Fruit fly (Drosophila melanogaster) whole organism, embryonic: Measurements from ENCODE around the gene Ythdf.

Experiments
- Antp ChIP-seq: fragments of 200-800 bp; sonication (Bioruptor generic); optimal IDR thresholded peaks from 3 replicates; lab custom pipeline; 2016; ENCODE audit warnings: missing biosample characterization, missing genetic modification characterization
- Awh ChIP-seq: fragments of 200-800 bp; sonication (Bioruptor generic); IDR thresholded peaks from 2 replicates; pipeline ENCODE4, ENCODE4 v1.3.6; 2022; ENCODE audit warnings: missing biosample characterization, missing genetic modification characterization
- CG10321 ChIP-seq: fragments of 200-800 bp; sonication (Bioruptor generic); IDR thresholded peaks from 2 replicates; pipeline ENCODE4 v1.3.6; 2022; ENCODE audit warnings: missing biosample characterization, missing genetic modification characterization
- CG11398 ChIP-seq: fragments of 200-800 bp; sonication (Bioruptor generic); optimal IDR thresholded peaks from 2 replicates; lab custom pipeline; 2016; ENCODE audit warnings: missing biosample characterization, missing genetic modification characterization
- CG11695 ChIP-seq: fragments of 200-800 bp; sonication (Bioruptor generic); IDR thresholded peaks from 3 replicates; pipeline ENCODE4 v1.3.6; 2022; ENCODE audit warnings: missing biosample characterization, missing genetic modification characterization
- CG12299 ChIP-seq: fragments of 200-800 bp; sonication (Bioruptor generic); optimal IDR thresholded peaks from 2 replicates; lab custom pipeline; 2018; ENCODE audit warnings: missing biosample characterization, mild to moderate bottlenecking, missing genetic modification characterization
- CG13424 ChIP-seq: fragments of 200-800 bp; sonication (Bioruptor generic); optimal IDR thresholded peaks from 2 replicates; lab custom pipeline; 2019; ENCODE audit warnings: missing biosample characterization, mild to moderate bottlenecking, missing genetic modification characterization, moderate library complexity
- CG1832 ChIP-seq: fragments of 200-800 bp; sonication (Bioruptor generic); optimal IDR thresholded peaks from 2 replicates; lab custom pipeline; 2017; ENCODE audit warnings: missing biosample characterization, mild to moderate bottlenecking, missing genetic modification characterization, inconsistent platforms
- CG18619 ChIP-seq: fragments of 200-800 bp; sonication (Bioruptor generic); optimal IDR thresholded peaks from 3 replicates; lab custom pipeline; 2017; ENCODE audit warnings: missing biosample characterization, mild to moderate bottlenecking, missing genetic modification characterization
- CG2199 ChIP-seq: fragments of 200-800 bp; sonication (Bioruptor generic); IDR thresholded peaks from 3 replicates; pipeline ENCODE4 v1.3.6; 2022; ENCODE audit warnings: missing biosample characterization, missing genetic modification characterization
- CG2678 ChIP-seq: fragments of 200-800 bp; sonication (Bioruptor generic); optimal IDR thresholded peaks from 3 replicates; lab custom pipeline; 2019; ENCODE audit warnings: missing biosample characterization, mild to moderate bottlenecking, missing genetic modification characterization, moderate library complexity
- CG31365 ChIP-seq: fragments of 200-800 bp; sonication (Bioruptor generic); optimal IDR thresholded peaks from 2 replicates; lab custom pipeline; 2018; ENCODE audit warnings: missing biosample characterization, mild to moderate bottlenecking, missing genetic modification characterization
- CG34224 ChIP-seq: fragments of 200-800 bp; sonication (Bioruptor generic); IDR thresholded peaks from 3 replicates; pipeline ENCODE4 v1.3.6; 2022; ENCODE audit warnings: missing biosample characterization, missing genetic modification characterization; ENCODE audit not compliant: partially characterized antibody
- CG6254 ChIP-seq: fragments of 200-800 bp; sonication (Bioruptor generic); optimal IDR thresholded peaks from 3 replicates; lab custom pipeline; 2017; ENCODE audit warnings: mild to moderate bottlenecking, missing biosample characterization, missing genetic modification reagents, missing genetic modification characterization
- CoRest ChIP-seq: fragments of 200-800 bp; sonication (Bioruptor generic); optimal IDR thresholded peaks from 3 replicates; lab custom pipeline; 2018; ENCODE audit warnings: missing biosample characterization, mild to moderate bottlenecking, missing genetic modification characterization, moderate library complexity
- E2f2 ChIP-seq: fragments of 200-800 bp; sonication (Bioruptor generic); IDR thresholded peaks from 2 replicates; pipeline ENCODE4 v1.3.6; 2022; ENCODE audit warnings: missing biosample characterization, missing genetic modification characterization
- HLH54F ChIP-seq: fragments of 200-800 bp; sonication (Bioruptor generic); optimal IDR thresholded peaks from 3 replicates; lab custom pipeline; 2016; ENCODE audit warnings: missing biosample characterization, missing genetic modification characterization
- Hey ChIP-seq: fragments of 200-800 bp; sonication (Bioruptor generic); optimal IDR thresholded peaks from 3 replicates; lab custom pipeline; 2018; ENCODE audit warnings: missing biosample characterization, mild to moderate bottlenecking, missing genetic modification characterization
- Jarid2 ChIP-seq: fragments of 200-800 bp; sonication (Bioruptor generic); optimal IDR thresholded peaks from 3 replicates; lab custom pipeline; 2017; ENCODE audit warnings: mild to moderate bottlenecking, missing biosample characterization, missing genetic modification reagents, missing genetic modification characterization
- Med ChIP-seq: fragments of 200-800 bp; sonication (Bioruptor generic); peaks from one replicate; lab custom pipeline; 2016; ENCODE audit warnings: missing biosample characterization, missing genetic modification characterization, mild to moderate bottlenecking, inconsistent platforms, moderate library complexity
- Nf-YA ChIP-seq: fragments of 200-800 bp; sonication (Bioruptor generic); IDR thresholded peaks from 2 replicates; pipeline ENCODE4 v1.3.6; 2022; ENCODE audit warnings: missing biosample characterization, missing genetic modification characterization
- Nf-YB ChIP-seq: fragments of 200-800 bp; sonication (Bioruptor generic); optimal IDR thresholded peaks from 3 replicates; lab custom pipeline; 2019; ENCODE audit warnings: missing biosample characterization, mild to moderate bottlenecking, missing genetic modification characterization, moderate library complexity
- Nf-YC ChIP-seq: fragments of 200-800 bp; optimal IDR thresholded peaks from 3 replicates; lab custom pipeline; 2019; ENCODE audit warnings: missing biosample characterization, mild to moderate bottlenecking, missing genetic modification characterization, moderate library complexity
- NfI ChIP-seq: fragments of 200-800 bp; sonication (Bioruptor generic); optimal IDR thresholded peaks from 3 replicates; lab custom pipeline; 2018; ENCODE audit warnings: missing biosample characterization, mild to moderate bottlenecking, missing genetic modification characterization, moderate library complexity
- Trl ChIP-seq, 3 experiments: fragments of >200 bp in 2 of 3; fragments of 200-800 bp in 1 of 3; sonication (Bioruptor generic) in 1 of 3; optimal IDR thresholded peaks; 2 replicates in 1 of 3; 3 replicates in 2 of 3; lab custom pipeline; 2016 to 2017; ENCODE audit warnings: missing biosample characterization in 1 of 3, missing genetic modification characterization in 1 of 3
- ato ChIP-seq: fragments of 200-800 bp; sonication (Bioruptor generic); IDR thresholded peaks from 2 replicates; pipeline ENCODE4 v1.3.6; 2022; ENCODE audit warnings: missing biosample characterization, missing genetic modification characterization; ENCODE audit not compliant: partially characterized antibody
- bbx ChIP-seq: fragments of 200-800 bp; sonication (Bioruptor generic); IDR thresholded peaks from 2 replicates; pipeline ENCODE4 v1.3.6; 2022; ENCODE audit warnings: missing biosample characterization, missing genetic modification characterization; ENCODE audit not compliant: partially characterized antibody
- cas ChIP-seq: fragments of 200-800 bp; sonication (Bioruptor generic); IDR thresholded peaks from 2 replicates; pipeline ENCODE4 v1.3.6; 2022; ENCODE audit warnings: missing biosample characterization, missing genetic modification characterization
- cg ChIP-seq: fragments of 200-800 bp; sonication (Bioruptor generic); optimal IDR thresholded peaks from 3 replicates; lab custom pipeline; 2019; ENCODE audit warnings: missing biosample characterization, mild to moderate bottlenecking, missing genetic modification characterization, moderate library complexity
- crol ChIP-seq: fragments of 200-800 bp; sonication (Bioruptor generic); IDR thresholded peaks from 2 replicates; pipeline ENCODE4 v1.3.6; 2022; ENCODE audit warnings: missing biosample characterization, missing genetic modification characterization
- cwo ChIP-seq: fragments of 200-800 bp; sonication (Bioruptor generic); optimal IDR thresholded peaks from 3 replicates; lab custom pipeline; 2017; ENCODE audit warnings: missing biosample characterization, missing genetic modification characterization, mild to moderate bottlenecking, moderate library complexity, missing genetic modification reagents
- ftz-f1 ChIP-seq: fragments of 200-800 bp; sonication (Bioruptor generic); optimal IDR thresholded peaks from 2 replicates; lab custom pipeline; 2016; ENCODE audit warnings: missing biosample characterization, missing genetic modification characterization
- gcm2 ChIP-seq: fragments of 200-800 bp; sonication (Bioruptor generic); optimal IDR thresholded peaks from 2 replicates; lab custom pipeline; 2016; ENCODE audit warnings: missing biosample characterization, missing genetic modification characterization
- gsb-n ChIP-seq: fragments of 200-800 bp; sonication (Bioruptor generic); optimal IDR thresholded peaks from 3 replicates; lab custom pipeline; 2018; ENCODE audit warnings: missing biosample characterization, mild to moderate bottlenecking, missing genetic modification characterization
- hb ChIP-seq: fragments of 200-800 bp; sonication (Bioruptor generic); IDR thresholded peaks from 3 replicates; pipeline ENCODE4 v1.3.6; 2022; ENCODE audit warnings: missing biosample characterization, missing genetic modification characterization; ENCODE audit not compliant: partially characterized antibody
- hkb ChIP-seq, 2 experiments: fragments of 200-800 bp in 1 of 2; fragments of >200 bp in 1 of 2; sonication (Bioruptor generic) in 1 of 2; IDR thresholded peaks in 1 of 2; optimal IDR thresholded peaks in 1 of 2; 2 replicates each; pipeline versions ENCODE4 v1.3.6 to Lab custom; 2017 to 2022; ENCODE audit warnings: missing biosample characterization in 1 of 2, missing genetic modification characterization in 1 of 2
- jing ChIP-seq: fragments of 200-800 bp; sonication (Bioruptor generic); optimal IDR thresholded peaks from 2 replicates; lab custom pipeline; 2018; ENCODE audit warnings: missing biosample characterization, mild to moderate bottlenecking, missing genetic modification characterization
- row ChIP-seq: fragments of 200-800 bp; sonication (Bioruptor generic); IDR thresholded peaks from 3 replicates; pipeline ENCODE4 v1.3.6; 2022; ENCODE audit warnings: missing biosample characterization, missing genetic modification characterization
- sens ChIP-seq: fragments of 200-800 bp; sonication (Bioruptor generic); peaks from one replicate; lab custom pipeline; 2016; ENCODE audit warnings: missing biosample characterization, missing genetic modification characterization
- seq ChIP-seq: fragments of 200-800 bp; sonication (Bioruptor generic); IDR thresholded peaks from 2 replicates; pipeline ENCODE4 v1.3.6; 2022; ENCODE audit warnings: missing biosample characterization, missing genetic modification characterization
- stc ChIP-seq: fragments of 200-800 bp; sonication (Bioruptor generic); IDR thresholded peaks from 2 replicates; pipeline ENCODE4 v1.3.6; 2022; ENCODE audit warnings: missing biosample characterization, missing genetic modification characterization
- tin ChIP-seq: fragments of 200-800 bp; sonication (Bioruptor generic); optimal IDR thresholded peaks from 3 replicates; lab custom pipeline; 2016; ENCODE audit warnings: missing biosample characterization, missing genetic modification characterization
- twi ChIP-seq: fragments of 200-800 bp; optimal IDR thresholded peaks from 2 replicates; lab custom pipeline; 2019; ENCODE audit warnings: missing biosample characterization, mild to moderate bottlenecking, missing genetic modification characterization, moderate library complexity
- wek ChIP-seq: fragments of 200-800 bp; sonication (Bioruptor generic); optimal IDR thresholded peaks from 3 replicates; lab custom pipeline; 2018; ENCODE audit warnings: missing biosample characterization, mild to moderate bottlenecking, missing genetic modification characterization, moderate library complexity
- zf30C ChIP-seq: fragments of 200-800 bp; sonication (Bioruptor generic); optimal IDR thresholded peaks from 3 replicates; lab custom pipeline; 2018; ENCODE audit warnings: missing biosample characterization, mild to moderate bottlenecking, missing genetic modification characterization

Gene Ythdf

DNA sequence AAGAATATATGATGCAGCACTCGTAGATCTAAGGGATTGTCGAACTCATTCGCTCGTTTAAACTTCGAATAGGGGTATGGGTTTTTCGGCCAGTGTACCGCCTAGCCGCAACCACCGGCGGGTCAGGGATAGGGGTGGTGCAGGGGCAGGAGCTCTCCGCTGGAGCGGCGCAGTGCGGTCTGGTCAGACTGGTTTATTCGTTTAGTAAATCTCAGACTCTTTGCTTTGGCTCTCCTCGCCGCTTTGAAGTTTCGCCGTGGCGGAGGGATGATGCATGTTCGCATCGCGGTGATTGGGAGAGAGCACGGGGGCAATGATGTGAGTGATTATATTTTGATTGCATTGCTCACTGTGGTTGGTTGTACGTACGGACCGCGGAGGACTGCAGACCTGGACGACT is 43.3 kb upstream of the Ythdf start, which contains the start of gene fd96Ca:
Gene fd96Ca (plus strand): TSS at position 337 of the 400 bp plus-strand sequence.
- peak; percentile 84; the same call in 1 of the 2 replicates for TF ChIP-seq crol
- TF ChIP-seq Nf-YC, result peak; percentile 92
- peak; percentile 95 for TF ChIP-seq Nf-YB (GFP tag; lab: Kevin White, UChicago)
- no peak for TF ChIP-seq NfI (GFP tag; lab: Kevin White, UChicago)
- TF ChIP-seq CG12299 (tag; lab: Kevin White, UChicago), result no peak
- TF ChIP-seq zf30C (GFP tag; lab: Kevin White, UChicago), result peak; percentile 83
- peak in 1 of 2 experiments; percentile 22 for TF ChIP-seq Trl (optimal IDR thresholded peaks at IDR 0.05; lab: Kevin White, UChicago)
- no peak for TF ChIP-seq Trl (GFP tag; optimal IDR thresholded peaks at IDR 0.05; lab: Kevin White, UChicago)
- no peak for TF ChIP-seq CG11398 (GFP tag; lab: Kevin White, UChicago)

- TF ChIP-seq bbx (GFP tag; lab: Robert Waterston, UW), result peak; percentile 41; the same call in 1 of the 2 replicates
- TF ChIP-seq seq (GFP tag; lab: Robert Waterston, UW), result peak; percentile 44; the same call in 1 of the 2 replicates
- peak; percentile 43 for TF ChIP-seq CoRest (tag; lab: Kevin White, UChicago)
- TF ChIP-seq CG18619, result no peak
- TF ChIP-seq cwo, result no peak
- TF ChIP-seq Awh (GFP tag; lab: Robert Waterston, UW), result 0 out of 2 replicates have a peak, but pooled peaks have one; percentile 8
- peak; percentile 37; the same call in 1 of the 2 replicates for TF ChIP-seq stc (GFP tag; lab: Robert Waterston, UW)
- TF ChIP-seq Med (GFP tag; lab: Kevin White, UChicago), result peak; percentile 80
- TF ChIP-seq zf30C (GFP tag; lab: Kevin White, UChicago), result peak; percentile 41
- TF ChIP-seq CG13424 (tag; lab: Kevin White, UChicago), result no peak
- no peak for TF ChIP-seq CG2678 (tag; lab: Kevin White, UChicago)
- peak; percentile 85 for TF ChIP-seq jing (GFP tag; lab: Kevin White, UChicago)
- TF ChIP-seq gsb-n (tag; lab: Kevin White, UChicago), result no peak
- TF ChIP-seq cas (GFP tag; lab: Robert Waterston, UW), result no peak
- peak; percentile 22 for TF ChIP-seq wek (GFP tag; lab: Kevin White, UChicago)
- TF ChIP-seq cg (GFP tag; lab: Kevin White, UChicago), result peak; percentile 40
- no peak for TF ChIP-seq HLH54F
- no peak for TF ChIP-seq CG6254 (GFP tag; lab: Kevin White, UChicago)
- TF ChIP-seq ato (GFP tag; lab: Robert Waterston, UW), result 0 out of 2 replicates have a peak, but pooled peaks have one; percentile 25
- TF ChIP-seq Antp (GFP tag; lab: Kevin White, UChicago), result no peak
- TF ChIP-seq CG2199 (GFP tag; lab: Robert Waterston, UW), result peak; percentile 75; the same call in 1 of the 3 replicates
- peak; percentile 100 for TF ChIP-seq Nf-YB (GFP tag; lab: Kevin White, UChicago)
- peak; percentile 37 for TF ChIP-seq sens (GFP tag; lab: Kevin White, UChicago)
- TF ChIP-seq gcm2, result no peak
- TF ChIP-seq tin (GFP tag; lab: Kevin White, UChicago), result no peak
- TF ChIP-seq Jarid2 (GFP tag; lab: Kevin White, UChicago), result peak; percentile 92
- TF ChIP-seq hkb (optimal IDR thresholded peaks at IDR 0.05; lab: Kevin White, UChicago), result no peak
- TF ChIP-seq hkb (GFP tag; IDR thresholded peaks at IDR 0.05; lab: Robert Waterston, UW), result peak; percentile 24; the same call in 1 of the 2 replicates
- TF ChIP-seq Nf-YA (GFP tag; lab: Robert Waterston, UW), result peak; percentile 99
- TF ChIP-seq E2f2 (GFP tag; lab: Robert Waterston, UW), result no peak
- no peak for TF ChIP-seq Hey
- peak; percentile 39 for TF ChIP-seq ftz-f1 (GFP tag; lab: Kevin White, UChicago)
- TF ChIP-seq CG10321 (GFP tag; lab: Robert Waterston, UW), result peak; percentile 98
- TF ChIP-seq Nf-YC, result peak; percentile 100
- no peak for TF ChIP-seq CG31365 (tag; lab: Kevin White, UChicago)
- peak; percentile 94 for TF ChIP-seq CG1832 (GFP tag; lab: Kevin White, UChicago)
- TF ChIP-seq CG11695 (GFP tag; lab: Robert Waterston, UW), result 0 out of 3 replicates have a peak, but pooled peaks have one; percentile 11
- peak; percentile 41; the same call in 1 of the 3 replicates for TF ChIP-seq CG34224 (GFP tag; lab: Robert Waterston, UW)
- peak; percentile 20; the same call in 1 of the 3 replicates for TF ChIP-seq row (GFP tag; lab: Robert Waterston, UW)
- no peak for TF ChIP-seq hb
- peak; percentile 47 for TF ChIP-seq twi (tag; lab: Kevin White, UChicago)
Observed at dm6 chr3R:25080446-25080845, 41.4 kb upstream of the Ythdf start.
